Fruit fly (Drosophila melanogaster): ENCODE measurements around the gene Syx18.

Gene Syx18

DNA sequence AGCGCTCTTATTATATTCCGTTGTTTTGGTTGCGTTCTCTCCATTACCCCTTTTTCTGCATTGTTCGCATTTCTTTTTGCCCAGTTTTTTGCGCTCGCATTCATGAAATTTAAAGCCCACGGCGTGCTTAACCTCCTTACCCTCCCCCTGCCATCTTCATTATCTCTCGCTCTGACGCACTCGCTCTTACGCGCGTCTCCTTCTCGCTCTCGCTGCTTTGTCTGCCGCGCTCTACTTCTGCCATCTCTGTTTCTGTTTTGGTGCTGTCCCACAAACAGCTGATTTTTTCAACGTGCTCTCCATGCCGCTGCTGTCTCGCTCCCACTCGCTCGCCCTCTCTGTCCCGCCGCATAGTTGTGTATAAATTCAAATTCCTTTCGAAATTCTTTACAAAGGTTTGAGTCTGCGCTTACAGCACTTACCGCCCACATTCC lies 38.9 kb downstream of the Syx18 start:
- TF ChIP-seq Dfd (GFP tag; optimal IDR thresholded peaks at IDR 0.05), result no peak
- peak; percentile 99 for TF ChIP-seq psq (GFP tag; optimal IDR thresholded peaks at IDR 0.05)
- TF ChIP-seq br (GFP tag; optimal IDR thresholded peaks at IDR 0.05), result peak; percentile 25
- TF ChIP-seq foxo (GFP tag; optimal IDR thresholded peaks at IDR 0.05), result peak in 1 of 2 experiments; percentile 0
- TF ChIP-seq ey (GFP tag; optimal IDR thresholded peaks at IDR 0.05), result peak; percentile 4
- peak; percentile 23 for TF ChIP-seq Vsx2 (GFP tag; optimal IDR thresholded peaks at IDR 0.05; ENCODE audit: partially characterized antibody)
- peak; percentile 27 for TF ChIP-seq Myc (optimal IDR thresholded peaks at IDR 0.05)
- TF ChIP-seq dl (GFP tag; optimal IDR thresholded peaks at IDR 0.05; ENCODE audit: insufficient read depth in 1 of 2, partially characterized antibody in 2 of 2), result peak; percentile 61 to 62
- no peak for TF ChIP-seq Rel (GFP tag; optimal IDR thresholded peaks at IDR 0.05)
- TF ChIP-seq Rel (tag; optimal IDR thresholded peaks at IDR 0.05), result peak; percentile 92
- peak; percentile 15 for TF ChIP-seq brk (GFP tag; optimal IDR thresholded peaks at IDR 0.05)
- TF ChIP-seq h (GFP tag; optimal IDR thresholded peaks at IDR 0.05), result peak; percentile 91
- peak; percentile 15 for TF ChIP-seq rgr (GFP tag; optimal IDR thresholded peaks at IDR 0.05)
- TF ChIP-seq pan (optimal IDR thresholded peaks at IDR 0.05), result no peak
- TF ChIP-seq dsf (GFP tag; optimal IDR thresholded peaks at IDR 0.05; ENCODE audit: borderline replicate concordance), result no peak
- TF ChIP-seq Dif (GFP tag; optimal IDR thresholded peaks at IDR 0.05; ENCODE audit: partially characterized antibody), result peak; percentile 69
- no peak for TF ChIP-seq lola (GFP tag; optimal IDR thresholded peaks at IDR 0.05)
- peak; percentile 13 for TF ChIP-seq fru (GFP tag; optimal IDR thresholded peaks at IDR 0.05)
- peak; percentile 12 for TF ChIP-seq Hr83 (GFP tag; optimal IDR thresholded peaks at IDR 0.05; ENCODE audit: poor library complexity, severe bottlenecking)
- peak; percentile 42 for TF ChIP-seq Sp1 (GFP tag; optimal IDR thresholded peaks at IDR 0.05)
- TF ChIP-seq CrebA (GFP tag; optimal IDR thresholded peaks at IDR 0.05; ENCODE audit: borderline replicate concordance), result no peak

DNA sequence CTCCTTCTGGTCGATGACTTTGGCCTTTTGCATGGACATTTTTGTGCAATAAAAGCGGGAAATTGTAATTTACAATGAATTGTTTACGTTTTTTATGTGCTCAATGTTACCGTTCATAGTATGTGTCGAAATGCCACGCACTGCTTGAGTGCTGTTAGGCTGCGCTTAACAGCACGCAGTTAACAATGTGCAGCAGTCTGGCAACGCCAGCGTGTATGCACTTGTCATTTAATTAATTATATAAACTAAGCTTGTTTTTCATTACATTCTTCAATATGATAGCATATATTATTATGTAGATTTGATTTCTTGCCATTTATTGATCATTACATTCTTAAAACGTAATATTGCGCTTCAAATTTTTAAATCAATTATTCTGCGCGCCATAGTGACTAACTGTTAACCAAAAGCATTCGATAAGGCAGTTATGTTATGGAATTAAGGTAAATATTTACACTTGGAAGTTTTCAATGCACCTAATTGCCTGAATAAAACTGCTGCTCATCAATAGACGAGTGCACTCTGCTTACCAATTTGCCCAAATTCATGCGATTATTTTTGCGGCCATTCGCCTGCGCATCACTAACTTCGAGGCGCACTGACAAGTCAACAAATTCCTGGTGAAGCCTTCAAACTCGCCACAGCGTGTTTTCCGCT lies 40.2 kb downstream of the Syx18 start, which contains the start of the genes CG13625 and mld:
TSS of gene CG13625 (minus strand) at position 119 of the 657 bp plus-strand sequence.
TSS of gene mld (plus strand) at position 612 of the 657 bp plus-strand sequence.
- peak in 1 of 2 experiments; percentile 16 for TF ChIP-seq foxo (GFP tag; optimal IDR thresholded peaks at IDR 0.05)
- TF ChIP-seq HLH106 (tag; optimal IDR thresholded peaks at IDR 0.05), result peak; percentile 37
- TF ChIP-seq usp (GFP tag; optimal IDR thresholded peaks at IDR 0.05), result no peak
- no peak for TF ChIP-seq dsf (GFP tag; optimal IDR thresholded peaks at IDR 0.05; ENCODE audit: borderline replicate concordance)
- peak; percentile 63 for TF ChIP-seq Hr83 (GFP tag; optimal IDR thresholded peaks at IDR 0.05; ENCODE audit: poor library complexity, severe bottlenecking)
- peak; percentile 20 for TF ChIP-seq Hnf4 (GFP tag; optimal IDR thresholded peaks at IDR 0.05)
- no peak for TF ChIP-seq Rel (GFP tag; optimal IDR thresholded peaks at IDR 0.05)
- peak; percentile 11 for TF ChIP-seq Rel (tag; optimal IDR thresholded peaks at IDR 0.05)
- TF ChIP-seq dl (GFP tag; optimal IDR thresholded peaks at IDR 0.05; ENCODE audit: insufficient read depth in 1 of 2, partially characterized antibody in 2 of 2), result no peak
- TF ChIP-seq tai (GFP tag; optimal IDR thresholded peaks at IDR 0.05), result peak; percentile 67
- TF ChIP-seq CG9705 (GFP tag; optimal IDR thresholded peaks at IDR 0.05), result peak; percentile 13
- peak; percentile 9 for TF ChIP-seq ey (GFP tag; optimal IDR thresholded peaks at IDR 0.05)
- peak; percentile 35 for TF ChIP-seq h (GFP tag; optimal IDR thresholded peaks at IDR 0.05)
- TF ChIP-seq rgr (GFP tag; optimal IDR thresholded peaks at IDR 0.05), result peak; percentile 27
- peak; percentile 22 for TF ChIP-seq br (GFP tag; optimal IDR thresholded peaks at IDR 0.05)

DNA sequence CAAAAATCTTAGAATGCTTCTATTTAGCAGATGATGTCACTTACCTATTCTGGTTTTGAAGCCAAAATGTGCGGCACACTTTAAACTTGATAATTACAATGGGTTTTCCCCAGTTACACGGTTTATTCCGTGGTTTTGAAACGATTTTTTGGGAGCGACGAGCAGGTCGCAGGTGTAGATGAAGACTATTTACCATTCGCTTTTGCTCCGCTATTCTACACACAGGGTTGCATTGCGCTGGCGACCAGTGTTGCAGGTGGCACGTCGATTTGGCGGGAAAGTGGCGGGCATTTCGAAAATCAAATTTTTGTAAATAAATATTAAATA lies 42.7 kb downstream of the Syx18 start, which contains the start of gene REPTOR:
TSS of gene REPTOR (minus strand) at position 196 of the 327 bp plus-strand sequence.
- no peak for TF ChIP-seq woc (GFP tag; optimal IDR thresholded peaks at IDR 0.05)
- peak; percentile 26 for TF ChIP-seq Sp1 (GFP tag; optimal IDR thresholded peaks at IDR 0.05)
- TF ChIP-seq tai (GFP tag; optimal IDR thresholded peaks at IDR 0.05), result no peak
- peak; percentile 7 for TF ChIP-seq fru (GFP tag; optimal IDR thresholded peaks at IDR 0.05)
- peak; percentile 53 for TF ChIP-seq rgr (GFP tag; optimal IDR thresholded peaks at IDR 0.05)
- TF ChIP-seq CG9705 (GFP tag; optimal IDR thresholded peaks at IDR 0.05), result no peak
- peak; percentile 99 for TF ChIP-seq psq (GFP tag; optimal IDR thresholded peaks at IDR 0.05)
- peak; percentile 65 for TF ChIP-seq Dif (GFP tag; optimal IDR thresholded peaks at IDR 0.05; ENCODE audit: partially characterized antibody)
- peak in 1 of 2 experiments; percentile 43 for TF ChIP-seq foxo (GFP tag; optimal IDR thresholded peaks at IDR 0.05)
- TF ChIP-seq CrebA (GFP tag; optimal IDR thresholded peaks at IDR 0.05; ENCODE audit: borderline replicate concordance), result no peak
- peak; percentile 28 for TF ChIP-seq h (GFP tag; optimal IDR thresholded peaks at IDR 0.05)
- peak; percentile 43 for TF ChIP-seq br (GFP tag; optimal IDR thresholded peaks at IDR 0.05)
- peak; percentile 58 for TF ChIP-seq Jra (GFP tag; optimal IDR thresholded peaks at IDR 0.05)
- no peak for TF ChIP-seq brk (GFP tag; optimal IDR thresholded peaks at IDR 0.05)
- peak; percentile 55 for TF ChIP-seq Hr83 (GFP tag; optimal IDR thresholded peaks at IDR 0.05; ENCODE audit: poor library complexity, severe bottlenecking)
- TF ChIP-seq Rel (GFP tag; optimal IDR thresholded peaks at IDR 0.05), result no peak
- peak; percentile 59 for TF ChIP-seq Rel (tag; optimal IDR thresholded peaks at IDR 0.05)
